Worm (Caenorhabditis elegans): Measurements from ENCODE around the gene Y116A8C.10.

DNA sequence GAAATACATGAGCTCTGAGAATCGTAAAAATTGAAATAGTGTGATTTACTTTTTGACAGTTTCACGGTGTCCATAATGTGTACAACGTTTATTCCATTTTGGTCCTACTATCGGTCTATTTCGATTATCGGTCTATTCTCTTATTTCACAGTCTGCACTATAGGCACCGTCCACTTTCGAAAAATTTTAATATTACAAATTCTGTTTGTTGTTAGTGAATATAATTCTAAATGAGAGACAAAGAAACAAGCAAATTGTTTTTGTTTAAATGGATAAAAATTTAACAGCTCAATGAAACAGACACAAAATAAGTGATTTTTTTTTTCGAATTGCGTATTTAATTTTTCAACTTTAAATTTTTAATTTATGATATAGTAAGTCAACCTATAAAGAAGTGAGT is 40.7 kb downstream of the Y116A8C.10 start:
- TF ChIP-seq ets-7 (tag; optimal IDR thresholded peaks at IDR 0.05) (no peak), F13C5.2 (tag; optimal IDR thresholded peaks at IDR 0.05) (no peak), ceh-13 (GFP tag; optimal IDR thresholded peaks at IDR 0.05) (no peak)

All from whole organism, early embryonic.